Fruit fly (Drosophila melanogaster) whole organism, prepupa: Measurements from ENCODE around the gene CG14006.

Source experiments
- Blimp-1 ChIP-seq: fragments of 200-800 bp; sonication (Bioruptor generic); optimal IDR thresholded peaks from 3 replicates; lab custom pipeline; 2017; ENCODE audit warnings: missing biosample characterization, missing genetic modification characterization, mild to moderate bottlenecking, moderate library complexity, missing genetic modification reagents
- CG3032 ChIP-seq: fragments of 200-800 bp; optimal IDR thresholded peaks from 2 replicates; lab custom pipeline; 2019; ENCODE audit warnings: missing biosample characterization, mild to moderate bottlenecking, missing genetic modification characterization, moderate library complexity
- CG6808 ChIP-seq: fragments of 200-800 bp; sonication (Bioruptor generic); optimal IDR thresholded peaks from 3 replicates; lab custom pipeline; 2017; ENCODE audit warnings: missing biosample characterization, missing genetic modification characterization, mild to moderate bottlenecking, moderate library complexity, missing genetic modification reagents
- CG8632 ChIP-seq: fragments of 200-800 bp; sonication (Bioruptor generic); optimal IDR thresholded peaks from 3 replicates; lab custom pipeline; 2016; ENCODE audit warnings: missing biosample characterization, missing genetic modification characterization
- Eip78C ChIP-seq: fragments of 200-800 bp; sonication (Bioruptor generic); peaks from one replicate; lab custom pipeline; 2016; ENCODE audit warnings: missing biosample characterization, missing genetic modification characterization
- Eip93F ChIP-seq: fragments of 200-800 bp; sonication (Bioruptor generic); optimal IDR thresholded peaks from 2 replicates; lab custom pipeline; 2016; ENCODE audit warnings: missing biosample characterization, mild to moderate bottlenecking, missing genetic modification characterization
- Ets21C ChIP-seq: fragments of 200-800 bp; sonication (Bioruptor generic); optimal IDR thresholded peaks from 3 replicates; lab custom pipeline; 2016; ENCODE audit warnings: missing biosample characterization, missing genetic modification characterization
- Gug ChIP-seq: fragments of 200-800 bp; sonication (Bioruptor generic); IDR thresholded peaks from 2 replicates; pipeline ENCODE4 v1.3.6; 2022; ENCODE audit warnings: missing biosample characterization, missing genetic modification characterization
- Lpt ChIP-seq: fragments of 200-800 bp; sonication (Bioruptor generic); optimal IDR thresholded peaks from 3 replicates; lab custom pipeline; 2016; ENCODE audit warnings: missing biosample characterization, missing genetic modification characterization
- Sox15 ChIP-seq: fragments of 200-800 bp; sonication (Bioruptor generic); optimal IDR thresholded peaks from 3 replicates; lab custom pipeline; 2016; ENCODE audit warnings: missing biosample characterization, missing genetic modification characterization
- dac ChIP-seq: fragments of 200-800 bp; sonication (Bioruptor generic); optimal IDR thresholded peaks from 2 replicates; lab custom pipeline; 2017; ENCODE audit warnings: missing biosample characterization, mild to moderate bottlenecking, missing genetic modification characterization
- salr ChIP-seq, 2 experiments: fragments of 200-800 bp; sonication (Bioruptor generic); optimal IDR thresholded peaks; 3 replicates each; lab custom pipeline; 2016 to 2018; ENCODE audit warnings: missing biosample characterization in 2 of 2, missing genetic modification characterization in 2 of 2, mild to moderate bottlenecking in 1 of 2

DNA sequence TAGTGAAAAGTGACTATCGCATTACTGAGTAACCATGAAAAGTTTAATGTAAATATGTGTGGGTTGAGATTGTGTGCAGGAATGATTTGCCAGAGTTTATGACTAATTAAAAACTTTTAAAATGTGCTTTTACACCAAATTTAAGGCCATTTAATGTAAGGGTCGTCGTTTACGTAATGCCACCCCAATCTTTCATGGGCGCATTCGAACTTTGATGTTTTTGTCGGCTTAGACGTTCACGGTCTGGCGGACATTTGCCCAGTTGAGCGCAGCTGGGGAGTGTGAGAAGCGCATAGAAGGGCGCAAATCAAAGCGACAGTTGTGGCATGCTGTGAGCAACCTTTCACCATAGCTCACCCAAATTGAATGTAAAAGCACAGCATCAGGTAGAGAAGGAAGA, 50.3 kb downstream of the CG14006 start, which contains the start of gene CG12511:
- no peak for TF ChIP-seq Blimp-1 (GFP tag; lab: Kevin White, UChicago)
- TF ChIP-seq CG8632 (GFP tag; lab: Kevin White, UChicago): no peak
- no peak for TF ChIP-seq CG6808
- no peak for TF ChIP-seq CG3032
- TF ChIP-seq Ets21C (GFP tag; lab: Kevin White, UChicago): no peak
- no peak for TF ChIP-seq Sox15 (GFP tag; lab: Kevin White, UChicago)
- no peak for TF ChIP-seq Eip78C
- no peak for TF ChIP-seq Eip93F
- no peak for TF ChIP-seq Gug (GFP tag; lab: Robert Waterston, UW)
- TF ChIP-seq salr (GFP tag; optimal IDR thresholded peaks at IDR 0.05; lab: Kevin White, UChicago): no peak
- no peak for TF ChIP-seq Lpt (GFP tag; lab: Kevin White, UChicago)
- no peak for TF ChIP-seq dac (GFP tag; lab: Kevin White, UChicago)
